Worm (Caenorhabditis elegans) whole organism, young adult: ENCODE results near the gene fipr-6.

Experiments used
- B0019.2 ChIP-seq: fragments of 200-800 bp; sonication (Bioruptor generic); conservative IDR thresholded peaks from 2 replicates; pipeline ENCODE4 v1.3.6; 2022; ENCODE audit warnings: missing genetic modification reagents, missing genetic modification characterization, missing compliant biosample characterization
- B0035.1 ChIP-seq: sonication (generic microtip); optimal IDR thresholded peaks from 2 replicates; lab custom pipeline; 2016; ENCODE audit warnings: missing genetic modification characterization, mild to moderate bottlenecking, missing compliant biosample characterization, missing genotype, missing genetic modification reagents
- B0336.3 ChIP-seq: fragments of 200-800 bp; sonication (Bioruptor generic); IDR thresholded peaks from 2 replicates; pipeline ENCODE4 v1.3.6; 2022; ENCODE audit warnings: missing genetic modification characterization, missing compliant biosample characterization
- C17E4.6 ChIP-seq: fragments of 200-800 bp; sonication (Bioruptor generic); IDR thresholded peaks from 2 replicates; pipeline ENCODE4 v1.3.6; 2022; ENCODE audit warnings: missing genetic modification reagents, missing genetic modification characterization, missing compliant biosample characterization
- D2030.7 ChIP-seq: fragments of 200-800 bp; sonication (Bioruptor generic); IDR thresholded peaks from 2 replicates; pipeline ENCODE4 v1.3.6; 2022; ENCODE audit warnings: missing genetic modification reagents, missing genetic modification characterization, missing compliant biosample characterization
- F22D6.2 ChIP-seq: sonication (generic microtip); optimal IDR thresholded peaks from 2 replicates; lab custom pipeline; 2016; ENCODE audit warnings: mild to moderate bottlenecking, missing genetic modification characterization, missing compliant biosample characterization
- F49E8.2 ChIP-seq: sonication (generic microtip); optimal IDR thresholded peaks from 3 replicates; lab custom pipeline; 2017; ENCODE audit warnings: missing genetic modification characterization, mild to moderate bottlenecking, missing compliant biosample characterization, antibody characterized with exemption, moderate library complexity; ENCODE audit not compliant: insufficient read depth
- T07F8.4 ChIP-seq: sonication (generic microtip); optimal IDR thresholded peaks from 2 replicates; lab custom pipeline; 2016; ENCODE audit warnings: mild to moderate bottlenecking, missing genetic modification characterization, moderate library complexity, missing compliant biosample characterization
- T26A5.8 ChIP-seq: sonication (generic microtip); optimal IDR thresholded peaks from 2 replicates; lab custom pipeline; 2016; ENCODE audit warnings: missing genetic modification characterization, missing compliant biosample characterization
- Y53G8AR.9 ChIP-seq: fragments of 200-800 bp; sonication (Bioruptor generic); conservative IDR thresholded peaks from 2 replicates; pipeline ENCODE4 v1.3.6; 2022; ENCODE audit warnings: missing genetic modification reagents, missing genetic modification characterization, missing compliant biosample characterization
- aptf-2 ChIP-seq: fragments of 200-800 bp; sonication (Bioruptor generic); conservative IDR thresholded peaks from 2 replicates; pipeline ENCODE4 v1.3.6; 2022; ENCODE audit warnings: missing genetic modification reagents, missing genetic modification characterization, missing compliant biosample characterization
- aptf-3 ChIP-seq: fragments of 200-800 bp; sonication (Bioruptor generic); IDR thresholded peaks from 2 replicates; pipeline ENCODE4 v1.3.6; 2022; ENCODE audit warnings: missing genetic modification characterization, missing compliant biosample characterization
- athp-1 ChIP-seq: sonication (generic microtip); optimal IDR thresholded peaks from 2 replicates; lab custom pipeline; 2017; ENCODE audit warnings: mild to moderate bottlenecking, missing genetic modification characterization, missing compliant biosample characterization
- bed-1 ChIP-seq: fragments of 200-800 bp; sonication (Bioruptor generic); IDR thresholded peaks from 2 replicates; pipeline ENCODE4 v1.3.6; 2022; ENCODE audit warnings: missing genetic modification reagents, missing genetic modification characterization, missing compliant biosample characterization
- cebp-1 ChIP-seq, 2 experiments: fragments of 200-800 bp in 1 of 2; sonication (Bioruptor generic) in 1 of 2; sonication (generic microtip) in 1 of 2; IDR thresholded peaks in 1 of 2; optimal IDR thresholded peaks in 1 of 2; 2 replicates each; pipeline versions ENCODE4 v1.3.6 to Lab custom; 2017 to 2022; ENCODE audit warnings: missing compliant biosample characterization in 2 of 2, missing genetic modification characterization in 2 of 2, mild to moderate bottlenecking in 1 of 2, missing genetic modification reagents in 1 of 2, moderate library complexity in 1 of 2
- ceh-100 ChIP-seq: fragments of 200-800 bp; sonication (Bioruptor generic); IDR thresholded peaks from 2 replicates; pipeline ENCODE4 v1.3.6; 2022; ENCODE audit warnings: missing genetic modification reagents, missing genetic modification characterization, missing compliant biosample characterization
- ceh-91 ChIP-seq: fragments of 200-800 bp; sonication (Bioruptor generic); IDR thresholded peaks from 2 replicates; pipeline ENCODE4 v1.3.6; 2022; ENCODE audit warnings: missing genetic modification reagents, missing genetic modification characterization, missing compliant biosample characterization
- chd-7 ChIP-seq: sonication (generic microtip); optimal IDR thresholded peaks from 2 replicates; lab custom pipeline; 2016; ENCODE audit warnings: mild to moderate bottlenecking, missing genetic modification characterization, moderate library complexity, missing compliant biosample characterization
- die-1 ChIP-seq: sonication (generic microtip); optimal IDR thresholded peaks from 2 replicates; lab custom pipeline; 2016; ENCODE audit warnings: missing genotype, mild to moderate bottlenecking, missing genetic modification characterization, missing compliant biosample characterization
- dox-1 ChIP-seq: fragments of 200-800 bp; sonication (Bioruptor generic); IDR thresholded peaks from 2 replicates; pipeline ENCODE4 v1.3.6; 2022; ENCODE audit warnings: missing genetic modification reagents, missing genetic modification characterization, missing compliant biosample characterization
- efl-1 ChIP-seq: fragments of 150-350 bp; optimal IDR thresholded peaks from 2 replicates; lab custom pipeline; 2014; ENCODE audit warnings: missing biosample characterization, missing genetic modification reagents, missing genetic modification characterization
- hmg-1.2 ChIP-seq: fragments of 200-800 bp; sonication (Bioruptor generic); IDR thresholded peaks from 2 replicates; pipeline ENCODE4 v1.3.6; 2022; ENCODE audit warnings: missing genetic modification reagents, missing genetic modification characterization, missing compliant biosample characterization
- hmg-20 ChIP-seq: fragments of 200-800 bp; sonication (Bioruptor generic); IDR thresholded peaks from 2 replicates; pipeline ENCODE4 v1.3.6; 2022; ENCODE audit warnings: missing genetic modification reagents, missing genetic modification characterization, missing compliant biosample characterization
- hsf-1 ChIP-seq: fragments of 200-800 bp; sonication (Bioruptor generic); IDR thresholded peaks from 2 replicates; pipeline ENCODE4 v1.3.6; 2022; ENCODE audit warnings: missing genetic modification reagents, missing genetic modification characterization, missing compliant biosample characterization
- lin-26 ChIP-seq: fragments of 200-800 bp; sonication (Bioruptor generic); IDR thresholded peaks from 2 replicates; pipeline ENCODE4 v1.3.6; 2022; ENCODE audit warnings: missing genetic modification reagents, missing genetic modification characterization, missing compliant biosample characterization
- lin-35 ChIP-seq, 3 experiments: fragments of 150-350 bp in 2 of 3; sonication (generic microtip) in 1 of 3; optimal IDR thresholded peaks; 2 replicates each; lab custom pipeline; 2014 to 2018; ENCODE audit warnings: missing biosample characterization in 3 of 3, missing genetic modification characterization in 3 of 3, missing genetic modification reagents in 3 of 3
- lin-40 ChIP-seq: sonication (generic microtip); optimal IDR thresholded peaks from 2 replicates; lab custom pipeline; 2016; ENCODE audit warnings: missing genetic modification characterization, mild to moderate bottlenecking, missing compliant biosample characterization, missing genotype, missing genetic modification reagents
- lsl-1 ChIP-seq: fragments of 200-800 bp; sonication (Bioruptor generic); optimal IDR thresholded peaks from 2 replicates; lab custom pipeline; 2018; ENCODE audit warnings: mild to moderate bottlenecking, missing genetic modification characterization, moderate library complexity, missing compliant biosample characterization
- madf-3 ChIP-seq: fragments of 200-800 bp; sonication (Bioruptor generic); IDR thresholded peaks from 2 replicates; pipeline ENCODE4 v1.3.6; 2022; ENCODE audit warnings: missing genetic modification reagents, missing genetic modification characterization, missing compliant biosample characterization
- madf-6 ChIP-seq: fragments of 200-800 bp; sonication (Bioruptor generic); IDR thresholded peaks from 2 replicates; pipeline ENCODE4 v1.3.6; 2022; ENCODE audit warnings: missing genetic modification reagents, missing genetic modification characterization, missing compliant biosample characterization
- madf-8 ChIP-seq: fragments of 200-800 bp; sonication (Bioruptor generic); conservative IDR thresholded peaks from 2 replicates; pipeline ENCODE4 v1.3.6; 2022; ENCODE audit warnings: missing genetic modification reagents, missing genetic modification characterization, missing compliant biosample characterization
- mcd-1 ChIP-seq: fragments of 200-800 bp; sonication (Bioruptor generic); IDR thresholded peaks from 2 replicates; pipeline ENCODE4 v1.3.6; 2022; ENCODE audit warnings: missing genetic modification reagents, missing genetic modification characterization, missing compliant biosample characterization
- mel-28 ChIP-seq: sonication (generic microtip); optimal IDR thresholded peaks from 2 replicates; lab custom pipeline; 2016; ENCODE audit warnings: borderline replicate concordance, mild to moderate bottlenecking, missing genetic modification characterization, missing compliant biosample characterization
- mes-4 ChIP-seq: sonication (generic microtip); optimal IDR thresholded peaks from 2 replicates; lab custom pipeline; 2016; ENCODE audit warnings: missing genotype, missing genetic modification characterization, missing compliant biosample characterization
- rcor-1 ChIP-seq: fragments of 200-800 bp; sonication (Bioruptor generic); IDR thresholded peaks from 2 replicates; pipeline ENCODE4 v1.3.6; 2022; ENCODE audit warnings: missing genetic modification reagents, missing genetic modification characterization, missing compliant biosample characterization
- rec-8 ChIP-seq, 2 experiments: sonication (generic microtip); optimal IDR thresholded peaks; 2 replicates each; lab custom pipeline; 2016; ENCODE audit warnings: mild to moderate bottlenecking in 2 of 2, missing genetic modification characterization in 2 of 2, missing genetic modification reagents in 2 of 2, missing genotype in 2 of 2, missing biosample characterization in 1 of 2, missing compliant biosample characterization in 1 of 2, moderate library complexity in 1 of 2
- repo-1 ChIP-seq: sonication (generic microtip); optimal IDR thresholded peaks from 2 replicates; lab custom pipeline; 2017; ENCODE audit warnings: mild to moderate bottlenecking, missing genetic modification characterization, missing compliant biosample characterization
- snpc-1.1 ChIP-seq: sonication (generic microtip); optimal IDR thresholded peaks from 2 replicates; lab custom pipeline; 2017; ENCODE audit warnings: missing genetic modification characterization, mild to moderate bottlenecking, missing compliant biosample characterization, antibody characterized with exemption, moderate library complexity, missing genotype, missing genetic modification reagents; ENCODE audit not compliant: insufficient read depth
- unc-62 ChIP-seq: fragments of 150-350 bp; optimal IDR thresholded peaks from 2 replicates; lab custom pipeline; 2014; ENCODE audit warnings: missing biosample characterization, missing genetic modification reagents, missing genetic modification characterization
- xnd-1 ChIP-seq: sonication (generic microtip); optimal IDR thresholded peaks from 2 replicates; lab custom pipeline; 2016; ENCODE audit warnings: missing genotype, missing genetic modification reagents, missing genetic modification characterization, missing compliant biosample characterization
- zim-3 ChIP-seq: sonication (generic microtip); optimal IDR thresholded peaks from 2 replicates; lab custom pipeline; 2017; ENCODE audit warnings: mild to moderate bottlenecking, missing genetic modification characterization, moderate library complexity, missing compliant biosample characterization
- ztf-26 ChIP-seq: sonication (generic microtip); optimal IDR thresholded peaks from 2 replicates; lab custom pipeline; 2017; ENCODE audit warnings: missing genetic modification characterization, missing compliant biosample characterization
- ztf-28 ChIP-seq: fragments of 200-800 bp; sonication (Bioruptor generic); IDR thresholded peaks from 2 replicates; pipeline ENCODE4 v1.3.6; 2022; ENCODE audit warnings: missing genetic modification reagents, missing genetic modification characterization, missing compliant biosample characterization

The fipr-6 gene

ce11 chrV:10237959-10238444 lies 7.0 kb downstream of the fipr-6 start (continued):
- TF ChIP-seq hsf-1 (GFP tag; lab: Robert Waterston, UW) (0 out of 2 replicates have a peak, but pooled peaks have one; percentile 63), cebp-1 (GFP tag; IDR thresholded peaks at IDR 0.05; lab: Robert Waterston, UW) (0 out of 2 replicates have a peak, but pooled peaks have one; percentile 12), cebp-1 (tag; optimal IDR thresholded peaks at IDR 0.05; lab: Kevin White, UChicago) (peak; percentile 57), snpc-1.1 (tag; lab: Kevin White, UChicago) (no peak), C17E4.6 (peak; percentile 49; the same call in 1 of the 2 replicates), chd-7 (tag; lab: Kevin White, UChicago) (peak; percentile 78), B0019.2 (GFP tag; lab: Robert Waterston, UW) (no peak), T26A5.8 (peak; percentile 60), aptf-3 (GFP tag; lab: Robert Waterston, UW) (no peak), zim-3 (tag; lab: Kevin White, UChicago) (peak; percentile 4), aptf-2 (no peak), athp-1 (tag; lab: Kevin White, UChicago) (peak; percentile 95), lin-35 (GFP tag; optimal IDR thresholded peaks at IDR 0.05; lab: Kevin White, UChicago) (no peak), B0336.3 (GFP tag; lab: Robert Waterston, UW) (peak; percentile 82), B0035.1 (peak; percentile 10), Y53G8AR.9 (GFP tag; lab: Robert Waterston, UW) (peak; percentile 75; the same call in 1 of the 2 replicates), unc-62 (GFP tag; lab: Kevin White, UChicago) (no peak), hmg-20 (GFP tag; lab: Robert Waterston, UW) (no peak), bed-1 (0 out of 2 replicates have a peak, but pooled peaks have one; percentile 51), mel-28 (peak; percentile 74), F22D6.2 (tag; lab: Kevin White, UChicago) (no peak), madf-3 (GFP tag; lab: Robert Waterston, UW) (peak; percentile 88), T07F8.4 (tag; lab: Kevin White, UChicago) (no peak), ceh-100 (GFP tag; lab: Robert Waterston, UW) (no peak)

- TF ChIP-seq ceh-91 (GFP tag; lab: Robert Waterston, UW), result peak; percentile 68
- 0 out of 2 replicates have a peak, but pooled peaks have one; percentile 13 for TF ChIP-seq aptf-2
- 0 out of 2 replicates have a peak, but pooled peaks have one; percentile 7 for TF ChIP-seq lin-26 (GFP tag; lab: Robert Waterston, UW)
- TF ChIP-seq efl-1 (GFP tag; lab: Kevin White, UChicago), result peak; percentile 14
- TF ChIP-seq D2030.7, result peak; percentile 49; the same call in 1 of the 2 replicates
- TF ChIP-seq rec-8 (tag; optimal IDR thresholded peaks at IDR 0.05; lab: Kevin White, UChicago), result no peak
- TF ChIP-seq mcd-1 (GFP tag; lab: Robert Waterston, UW), result peak; percentile 61
- TF ChIP-seq rcor-1 (GFP tag; lab: Robert Waterston, UW), result no peak
- TF ChIP-seq lin-40 (tag; lab: Kevin White, UChicago), result no peak
- 0 out of 2 replicates have a peak, but pooled peaks have one; percentile 48 for TF ChIP-seq ztf-28 (GFP tag; lab: Robert Waterston, UW)
- peak; percentile 71 for TF ChIP-seq madf-8 (GFP tag; lab: Robert Waterston, UW)
- no peak for TF ChIP-seq die-1
- no peak for TF ChIP-seq mes-4 (tag; lab: Kevin White, UChicago)
- TF ChIP-seq hmg-1.2 (GFP tag; lab: Robert Waterston, UW), result peak; percentile 29; the same call in 1 of the 2 replicates
- TF ChIP-seq xnd-1 (tag; lab: Kevin White, UChicago), result peak; percentile 17
- TF ChIP-seq ztf-26 (tag; lab: Kevin White, UChicago), result no peak
- TF ChIP-seq dox-1 (GFP tag; lab: Robert Waterston, UW), result peak; percentile 65
- peak; percentile 76 for TF ChIP-seq lsl-1 (GFP tag; lab: Kevin White, UChicago)
- peak; percentile 64; the same call in 1 of the 2 replicates for TF ChIP-seq madf-6 (GFP tag; lab: Robert Waterston, UW)
- no peak for TF ChIP-seq F49E8.2 (tag; lab: Kevin White, UChicago)
- TF ChIP-seq repo-1 (tag; lab: Kevin White, UChicago), result no peak
- TF ChIP-seq madf-3 (GFP tag; lab: Robert Waterston, UW), result peak; percentile 97
These were observed 7.6 kb downstream of the fipr-6 start, which contains the start of gene fubl-1 for ce11 chrV:10238665-10239064. fubl-1 (minus strand) TSS chrV:10238866.
